Worm (Caenorhabditis elegans) whole organism, L1 larva: ENCODE measurements around the gene srx-56.

Source experiments
- C16A3.4 ChIP-seq: fragments of 150-350 bp; optimal IDR thresholded peaks from 2 replicates; lab custom pipeline; 2014; ENCODE audit warnings: missing biosample characterization, missing genetic modification characterization
- C34B4.2 ChIP-seq: sonication (generic microtip); optimal IDR thresholded peaks from 2 replicates; lab custom pipeline; 2017; ENCODE audit warnings: mild to moderate bottlenecking, missing genetic modification characterization, missing compliant biosample characterization
- blmp-1 ChIP-seq: fragments of 150-350 bp; optimal IDR thresholded peaks from 2 replicates; lab custom pipeline; 2014; ENCODE audit warnings: missing biosample characterization, missing genetic modification characterization
- ceh-88 ChIP-seq: fragments of 200-800 bp; sonication (Bioruptor generic); IDR thresholded peaks from 2 replicates; pipeline ENCODE4 v1.3.6; 2022; ENCODE audit warnings: missing genetic modification characterization, missing compliant biosample characterization
- efl-1 ChIP-seq, 4 experiments: fragments of 150-350 bp; optimal IDR thresholded peaks in 3 of 4; peaks in 1 of 4; 1 replicate in 1 of 4; 2 replicates in 3 of 4; lab custom pipeline; 2014; ENCODE audit warnings: missing biosample characterization in 2 of 4, missing genetic modification characterization in 2 of 4, missing genetic modification reagents in 2 of 4
- elt-3 ChIP-seq, 6 experiments: fragments of 150-350 bp in 1 of 6; sonication (generic microtip); optimal IDR thresholded peaks; 2 replicates each; lab custom pipeline; 2017 to 2018; ENCODE audit warnings: missing biosample characterization in 6 of 6, missing genetic modification characterization in 6 of 6, inconsistent platforms in 1 of 6
- lin-15B ChIP-seq: fragments of 150-350 bp; sonication (generic microtip); optimal IDR thresholded peaks from 3 replicates; lab custom pipeline; 2014; ENCODE audit warnings: missing biosample characterization, missing genetic modification characterization
- lin-35 ChIP-seq, 2 experiments: fragments of 150-350 bp; optimal IDR thresholded peaks; 2 replicates each; lab custom pipeline; 2014; ENCODE audit warnings: missing biosample characterization in 2 of 2, missing genetic modification characterization in 2 of 2, missing genetic modification reagents in 2 of 2
- mef-2 ChIP-seq: fragments of 150-350 bp; optimal IDR thresholded peaks from 2 replicates; lab custom pipeline; 2014; ENCODE audit warnings: missing biosample characterization, missing genetic modification characterization
- nhr-11 ChIP-seq: fragments of 150-350 bp; optimal IDR thresholded peaks from 2 replicates; lab custom pipeline; 2014; ENCODE audit warnings: missing biosample characterization, missing genetic modification characterization
- nhr-76 ChIP-seq: sonication (generic microtip); optimal IDR thresholded peaks from 2 replicates; lab custom pipeline; 2017; ENCODE audit warnings: missing biosample characterization, missing genetic modification characterization
- nhr-90 ChIP-seq: sonication (generic microtip); optimal IDR thresholded peaks from 2 replicates; lab custom pipeline; 2016; ENCODE audit warnings: mild to moderate bottlenecking, missing genetic modification characterization, missing compliant biosample characterization; ENCODE audit not compliant: poor library complexity
- pax-3 ChIP-seq: fragments of 200-800 bp; sonication (Bioruptor generic); optimal IDR thresholded peaks from 2 replicates; lab custom pipeline; 2018; ENCODE audit warnings: mild to moderate bottlenecking, missing genetic modification characterization, moderate library complexity, missing compliant biosample characterization
- snu-23 ChIP-seq: sonication (generic microtip); optimal IDR thresholded peaks from 2 replicates; lab custom pipeline; 2016; ENCODE audit warnings: missing genetic modification characterization, missing compliant biosample characterization
- tlp-1 ChIP-seq: fragments of 150-350 bp; optimal IDR thresholded peaks from 2 replicates; lab custom pipeline; 2014; ENCODE audit warnings: missing biosample characterization, missing genetic modification characterization
- unc-86 ChIP-seq: sonication (generic microtip); optimal IDR thresholded peaks from 2 replicates; lab custom pipeline; 2016; ENCODE audit warnings: missing genetic modification characterization, missing compliant biosample characterization
- unc-98 ChIP-seq: fragments of 200-800 bp; sonication (Bioruptor generic); IDR thresholded peaks from 2 replicates; pipeline ENCODE4 v1.3.6; 2022; ENCODE audit warnings: missing genetic modification characterization, missing compliant biosample characterization
- vab-15 ChIP-seq: sonication (generic microtip); optimal IDR thresholded peaks from 2 replicates; lab custom pipeline; 2017; ENCODE audit warnings: missing genotype, mild to moderate bottlenecking, missing genetic modification characterization, missing compliant biosample characterization
- zag-1 ChIP-seq: fragments of 150-350 bp; optimal IDR thresholded peaks from 2 replicates; lab custom pipeline; 2014; ENCODE audit warnings: missing biosample characterization, missing genetic modification characterization
- ztf-11 ChIP-seq, 2 experiments: sonication (generic microtip); optimal IDR thresholded peaks; 2 replicates each; lab custom pipeline; 2016 to 2017; ENCODE audit warnings: missing genetic modification characterization in 2 of 2, missing biosample characterization in 1 of 2, missing compliant biosample characterization in 1 of 2

srx-56 gene

ce11 chrV:7416569-7416968 lies 42.4 kb downstream of the srx-56 start:
- TF ChIP-seq lin-35 (GFP tag; optimal IDR thresholded peaks at IDR 0.05; lab: Kevin White, UChicago): peak in 1 of 2 experiments; percentile 17
- no peak for TF ChIP-seq lin-15B (tag; lab: Kevin White, UChicago)

ce11 chrV:7417018-7417716 lies 43.0 kb downstream of the srx-56 start, which contains the start of gene srw-67:
Gene srw-67 (plus strand): TSS chrV:7417660.
- TF ChIP-seq blmp-1 (tag; lab: Kevin White, UChicago): peak; percentile 14
- TF ChIP-seq ceh-88: no peak
- TF ChIP-seq efl-1 (optimal IDR thresholded peaks at IDR 0.05; lab: Kevin White, UChicago): no peak
- TF ChIP-seq efl-1 (GFP tag; optimal IDR thresholded peaks at IDR 0.05 in 1 of 2; lab: Kevin White, UChicago): peak in 1 of 2 experiments; percentile 41
- peak in 1 of 6 experiments; percentile 33 for TF ChIP-seq elt-3 (tag; optimal IDR thresholded peaks at IDR 0.05; lab: Kevin White, UChicago)

DNA sequence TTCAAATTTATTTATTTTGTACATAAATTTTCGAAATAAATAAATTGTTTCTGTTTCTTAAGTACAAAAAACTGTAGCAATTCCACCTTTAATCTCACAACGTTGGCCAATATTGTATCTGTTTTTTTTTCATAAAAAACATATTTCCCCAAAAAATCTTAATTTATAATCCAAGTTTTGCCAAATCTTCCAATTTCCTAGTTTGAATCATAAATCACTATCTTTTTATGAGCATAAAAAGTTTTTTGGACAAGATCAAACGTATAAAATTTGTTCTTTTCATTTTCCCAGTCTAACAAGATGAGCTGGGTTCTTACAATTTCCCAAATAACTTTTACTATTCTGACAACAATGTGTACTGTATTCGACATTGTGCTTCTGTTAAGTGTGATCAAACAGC lies 46.0 kb downstream of the srx-56 start, which contains the start of gene srxa-4:
Gene srxa-4 (plus strand): TSS at position 301 of the 400 bp plus-strand sequence.
- no peak for TF ChIP-seq ztf-11 (tag; optimal IDR thresholded peaks at IDR 0.05; lab: Kevin White, UChicago)

- TF ChIP-seq ceh-88 (no peak), C34B4.2 (tag; lab: Kevin White, UChicago) (no peak), vab-15 (tag; lab: Kevin White, UChicago) (no peak), unc-98 (GFP tag; lab: Robert Waterston, UW) (no peak), nhr-90 (no peak), zag-1 (tag; lab: Kevin White, UChicago) (no peak), pax-3 (no peak), nhr-11 (tag; lab: Kevin White, UChicago) (no peak), unc-86 (tag; lab: Kevin White, UChicago) (no peak), tlp-1 (tag; lab: Kevin White, UChicago) (no peak), C16A3.4 (no peak), mef-2 (tag; lab: Kevin White, UChicago) (no peak), snu-23 (GFP tag; lab: Kevin White, UChicago) (no peak), nhr-76 (tag; lab: Kevin White, UChicago) (no peak)
Observed at ce11 chrV:7424336-7424735, 50.1 kb downstream of the srx-56 start, which contains the start of gene F18E3.10. Gene F18E3.10 (minus strand): TSS chrV:7424436.
